Worm (Caenorhabditis elegans): ENCODE results near the gene hlh-11.

- no peak for TF ChIP-seq ets-4 (tag; optimal IDR thresholded peaks at IDR 0.05)
- no peak for TF ChIP-seq unc-55 (GFP tag; optimal IDR thresholded peaks at IDR 0.05)
- no peak for TF ChIP-seq ceh-9 (tag; optimal IDR thresholded peaks at IDR 0.05)
- no peak for TF ChIP-seq nfya-1 (tag; optimal IDR thresholded peaks at IDR 0.05)
- TF ChIP-seq hlh-13 (GFP tag; optimal IDR thresholded peaks at IDR 0.05) = no peak
- no peak for TF ChIP-seq nhr-11 (tag; optimal IDR thresholded peaks at IDR 0.05)
Observed at ce11 chrIII:9637016-9637415, 17.5 kb downstream of the hlh-11 start, which contains the start of gene gei-13.
